Worm (Caenorhabditis elegans) whole organism, L4 larva: ENCODE results near the gene T07H8.11.
A peak's percentile ranks its signal among the peaks of the same experiment; 100 is the strongest.

Source experiments
- F26F4.8 ChIP-seq: fragments of 200-800 bp; sonication (Bioruptor generic); conservative IDR thresholded peaks from 2 replicates; pipeline ENCODE4 v1.3.6; 2022; ENCODE audit warnings: missing genetic modification characterization, missing compliant biosample characterization
- F37D6.2 ChIP-seq: sonication (generic microtip); optimal IDR thresholded peaks from 2 replicates; lab custom pipeline; 2016; ENCODE audit warnings: mild to moderate bottlenecking, missing genetic modification characterization, missing compliant biosample characterization
- T20F7.1 ChIP-seq: fragments of 200-800 bp; sonication (Bioruptor generic); optimal IDR thresholded peaks from 2 replicates; lab custom pipeline; 2018; ENCODE audit warnings: mild to moderate bottlenecking, missing genetic modification characterization, missing compliant biosample characterization
- ZK546.5 ChIP-seq, 2 experiments: sonication (generic microtip); optimal IDR thresholded peaks; 2 replicates each; lab custom pipeline; 2017; ENCODE audit warnings: missing biosample characterization in 2 of 2, missing genetic modification characterization in 2 of 2
- aha-1 ChIP-seq: fragments of 150-350 bp; peaks from one replicate; lab custom pipeline; 2014; ENCODE audit warnings: missing biosample characterization, missing genetic modification characterization
- ama-1 ChIP-seq: fragments of 150-350 bp; optimal IDR thresholded peaks from 2 replicates; lab custom pipeline; 2014; ENCODE audit warnings: inconsistent platforms, mixed read lengths
- ces-1 ChIP-seq: fragments of 150-350 bp; sonication (generic microtip); optimal IDR thresholded peaks from 4 replicates; lab custom pipeline; 2014; ENCODE audit warnings: missing biosample characterization, missing genetic modification reagents, missing genetic modification characterization
- daf-8 ChIP-seq: fragments of 200-800 bp; sonication (Bioruptor generic); IDR thresholded peaks from 2 replicates; pipeline ENCODE4 v1.3.6; 2022; ENCODE audit warnings: missing genetic modification characterization, missing compliant biosample characterization
- dmd-6 ChIP-seq: fragments of 200-800 bp; sonication (Bioruptor generic); IDR thresholded peaks from 2 replicates; pipeline ENCODE4 v1.3.6; 2022; ENCODE audit warnings: missing genetic modification reagents, missing genetic modification characterization, missing compliant biosample characterization
- fkh-10 ChIP-seq: fragments of 150-350 bp; optimal IDR thresholded peaks from 2 replicates; lab custom pipeline; 2014; ENCODE audit warnings: missing biosample characterization, missing genetic modification reagents, missing genetic modification characterization
- hif-1 ChIP-seq, 2 experiments: sonication (generic microtip); optimal IDR thresholded peaks; 2 replicates each; lab custom pipeline; 2016 to 2017; ENCODE audit warnings: missing compliant biosample characterization in 2 of 2, missing genetic modification characterization in 2 of 2, missing genetic modification reagents in 2 of 2, missing genotype in 2 of 2, mild to moderate bottlenecking in 1 of 2
- hlh-11 ChIP-seq: fragments of 200-800 bp; sonication (Bioruptor generic); optimal IDR thresholded peaks from 2 replicates; lab custom pipeline; 2018; ENCODE audit warnings: mild to moderate bottlenecking, missing genetic modification characterization, missing compliant biosample characterization
- lin-1 ChIP-seq: fragments of 200-800 bp; sonication (Bioruptor generic); IDR thresholded peaks from 2 replicates; pipeline ENCODE4 v1.3.6; 2022; ENCODE audit warnings: missing genetic modification reagents, missing genetic modification characterization, missing compliant biosample characterization
- lin-15B ChIP-seq: fragments of 150-350 bp; sonication (generic microtip); optimal IDR thresholded peaks from 3 replicates; lab custom pipeline; 2014; ENCODE audit warnings: missing biosample characterization, missing genetic modification characterization
- lin-39 ChIP-seq: fragments of 150-350 bp; optimal IDR thresholded peaks from 2 replicates; lab custom pipeline; 2014; ENCODE audit warnings: missing biosample characterization, missing genetic modification reagents, missing genetic modification characterization
- mdl-1 ChIP-seq, 2 experiments: fragments of 150-350 bp in 1 of 2; sonication (generic microtip) in 1 of 2; optimal IDR thresholded peaks; 2 replicates each; lab custom pipeline; 2014 to 2017; ENCODE audit warnings: missing biosample characterization in 2 of 2, missing genetic modification characterization in 2 of 2
- mdt-29 ChIP-seq: fragments of 200-800 bp; sonication (Bioruptor generic); IDR thresholded peaks from 2 replicates; pipeline ENCODE4 v1.3.6; 2022; ENCODE audit warnings: missing genetic modification reagents, missing genetic modification characterization, missing compliant biosample characterization
- mxl-3 ChIP-seq: fragments of 200-800 bp; sonication (Bioruptor generic); optimal IDR thresholded peaks from 2 replicates; lab custom pipeline; 2018; ENCODE audit warnings: mild to moderate bottlenecking, missing genetic modification characterization, missing compliant biosample characterization
- nhr-111 ChIP-seq: fragments of 200-800 bp; sonication (Bioruptor generic); optimal IDR thresholded peaks from 2 replicates; lab custom pipeline; 2018; ENCODE audit warnings: mild to moderate bottlenecking, missing genetic modification characterization, missing compliant biosample characterization
- nhr-28 ChIP-seq: fragments of 150-350 bp; optimal IDR thresholded peaks from 2 replicates; lab custom pipeline; 2014; ENCODE audit warnings: missing biosample characterization, missing genetic modification characterization
- nhr-41 ChIP-seq: fragments of 200-800 bp; sonication (Bioruptor generic); IDR thresholded peaks from 2 replicates; pipeline ENCODE4 v1.3.6; 2022; ENCODE audit warnings: missing genetic modification reagents, missing genetic modification characterization, missing compliant biosample characterization
- nhr-48 ChIP-seq: sonication (generic microtip); optimal IDR thresholded peaks from 2 replicates; lab custom pipeline; 2016; ENCODE audit warnings: mild to moderate bottlenecking, missing genetic modification characterization, missing compliant biosample characterization
- nhr-76 ChIP-seq: fragments of 150-350 bp; optimal IDR thresholded peaks from 2 replicates; lab custom pipeline; 2014; ENCODE audit warnings: missing biosample characterization, missing genetic modification characterization
- nhr-77 ChIP-seq: fragments of 150-350 bp; optimal IDR thresholded peaks from 2 replicates; lab custom pipeline; 2014; ENCODE audit warnings: missing biosample characterization, missing genetic modification characterization
- pha-4 ChIP-seq, 2 experiments: fragments of 150-350 bp in 1 of 2; fragments of 200-800 bp in 1 of 2; sonication (Bioruptor generic) in 1 of 2; IDR thresholded peaks in 1 of 2; optimal IDR thresholded peaks in 1 of 2; 2 replicates each; pipeline versions ENCODE4 v1.3.6 to Lab custom; 2014 to 2022; ENCODE audit warnings: missing genetic modification characterization in 2 of 2, missing genetic modification reagents in 2 of 2, missing biosample characterization in 1 of 2, missing compliant biosample characterization in 1 of 2
- php-3 ChIP-seq: fragments of 200-800 bp; sonication (Bioruptor generic); IDR thresholded peaks from 2 replicates; pipeline ENCODE4 v1.3.6; 2022; ENCODE audit warnings: missing genetic modification reagents, missing genetic modification characterization, missing compliant biosample characterization
- pqm-1 ChIP-seq: sonication (generic microtip); optimal IDR thresholded peaks from 2 replicates; lab custom pipeline; 2017; ENCODE audit warnings: missing biosample characterization, missing genetic modification characterization
- saeg-2 ChIP-seq: fragments of 200-800 bp; sonication (Bioruptor generic); IDR thresholded peaks from 2 replicates; pipeline ENCODE4 v1.3.6; 2022; ENCODE audit warnings: missing genetic modification reagents, missing genetic modification characterization, missing compliant biosample characterization
- snpc-1.2 ChIP-seq: fragments of 200-800 bp; sonication (Bioruptor generic); IDR thresholded peaks from 2 replicates; pipeline ENCODE4 v1.3.6; 2022; ENCODE audit warnings: missing genetic modification reagents, missing genetic modification characterization, missing compliant biosample characterization
- spr-1 ChIP-seq: sonication (generic microtip); optimal IDR thresholded peaks from 2 replicates; lab custom pipeline; 2016; ENCODE audit warnings: mild to moderate bottlenecking, missing genetic modification characterization, missing compliant biosample characterization
- unc-62 ChIP-seq, 3 experiments: fragments of 150-350 bp in 1 of 3; sonication (generic microtip); optimal IDR thresholded peaks in 2 of 3; peaks in 1 of 3; 1 replicate in 1 of 3; 2 replicates in 2 of 3; lab custom pipeline; 2014 to 2017; ENCODE audit warnings: missing biosample characterization in 3 of 3, missing genetic modification characterization in 3 of 3, missing genetic modification reagents in 3 of 3, missing genotype in 1 of 3
- zfp-3 ChIP-seq: fragments of 200-800 bp; sonication (Bioruptor generic); conservative IDR thresholded peaks from 2 replicates; pipeline ENCODE4 v1.3.6; 2022; ENCODE audit warnings: missing genetic modification reagents, missing genetic modification characterization, missing compliant biosample characterization
- zip-11 ChIP-seq: fragments of 200-800 bp; sonication (Bioruptor generic); IDR thresholded peaks from 2 replicates; pipeline ENCODE4 v1.3.6; 2022; ENCODE audit warnings: missing genetic modification characterization, missing compliant biosample characterization

Gene T07H8.11

ce11 chrV:6971567-6971966, 20.4 kb upstream of the T07H8.11 start, which contains the start of gene srx-59:
Gene srx-59 (plus strand): TSS chrV:6971867.
- TF ChIP-seq zfp-3 (GFP tag; lab: Robert Waterston, UW) (no peak), mdt-29 (GFP tag; lab: Robert Waterston, UW) (no peak), snpc-1.2 (GFP tag; lab: Robert Waterston, UW) (no peak), nhr-111 (no peak), unc-62 (GFP tag; optimal IDR thresholded peaks at IDR 0.05 in 1 of 2; lab: Kevin White, UChicago) (peak in 1 of 2 experiments; percentile 19), unc-62 (tag; optimal IDR thresholded peaks at IDR 0.05; lab: Kevin White, UChicago) (no peak), lin-1 (no peak), spr-1 (tag; lab: Kevin White, UChicago) (no peak), nhr-77 (tag; lab: Kevin White, UChicago) (no peak)

- no peak for TF ChIP-seq pha-4 (GFP tag; IDR thresholded peaks at IDR 0.05; lab: Robert Waterston, UW)
- no peak for TF ChIP-seq pha-4 (tag; optimal IDR thresholded peaks at IDR 0.05; lab: Kevin White, UChicago)
- TF ChIP-seq daf-8 (GFP tag; lab: Robert Waterston, UW): no peak
- peak in 1 of 2 experiments; percentile 35 for TF ChIP-seq mdl-1 (tag; optimal IDR thresholded peaks at IDR 0.05; lab: Kevin White, UChicago)
- TF ChIP-seq nhr-48 (tag; lab: Kevin White, UChicago): peak; percentile 21
- TF ChIP-seq dmd-6 (GFP tag; lab: Robert Waterston, UW): no peak
- TF ChIP-seq nhr-28 (tag; lab: Kevin White, UChicago): peak; percentile 32
- TF ChIP-seq mxl-3 (GFP tag; lab: Kevin White, UChicago): peak; percentile 70
- TF ChIP-seq unc-62 (GFP tag; optimal IDR thresholded peaks at IDR 0.05 in 1 of 2; lab: Kevin White, UChicago): peak in 1 of 2 experiments; percentile 10
- TF ChIP-seq unc-62 (tag; optimal IDR thresholded peaks at IDR 0.05; lab: Kevin White, UChicago): no peak
Observed at ce11 chrV:6969950-6970532, 18.8 kb upstream of the T07H8.11 start, which contains the start of gene ptr-15. Gene ptr-15 (minus strand): TSS chrV:6970000.

ce11 chrV:6956237-6956636, 5.0 kb upstream of the T07H8.11 start, which contains the start of gene mec-1:
Gene mec-1 (plus strand): TSS chrV:6956537.
- no peak for TF ChIP-seq F26F4.8
- peak; percentile 58 for TF ChIP-seq aha-1 (tag; lab: Kevin White, UChicago)

- TF ChIP-seq unc-62 (GFP tag; optimal IDR thresholded peaks at IDR 0.05 in 1 of 2; lab: Kevin White, UChicago) (peak in 1 of 2 experiments; percentile 51), unc-62 (tag; optimal IDR thresholded peaks at IDR 0.05; lab: Kevin White, UChicago) (no peak), php-3 (GFP tag; lab: Robert Waterston, UW) (no peak), lin-15B (tag; lab: Kevin White, UChicago) (no peak), saeg-2 (GFP tag; lab: Robert Waterston, UW) (no peak), ama-1 (lab: Kevin White, UChicago) (no peak), dmd-6 (GFP tag; lab: Robert Waterston, UW) (no peak)
Observed at ce11 chrV:6953797-6954196, 2.6 kb upstream of the T07H8.11 start, which contains the start of gene srg-31. Gene srg-31 (minus strand): TSS chrV:6953897.

ce11 chrV:6949770-6950169, 1.4 kb downstream of the T07H8.11 start, which contains the start of gene Y57E12B.11:
Gene Y57E12B.11 (minus strand): TSS chrV:6949870.
- TF ChIP-seq nhr-76 (no peak), lin-39 (tag; lab: Kevin White, UChicago) (no peak), T20F7.1 (no peak), fkh-10 (GFP tag; lab: Kevin White, UChicago) (no peak), hif-1 (tag; optimal IDR thresholded peaks at IDR 0.05; lab: Kevin White, UChicago) (no peak), nhr-41 (GFP tag; lab: Robert Waterston, UW) (no peak), pqm-1 (tag; lab: Kevin White, UChicago) (no peak), F37D6.2 (tag; lab: Kevin White, UChicago) (no peak), zip-11 (GFP tag; lab: Robert Waterston, UW) (no peak), ZK546.5 (tag; optimal IDR thresholded peaks at IDR 0.05; lab: Kevin White, UChicago) (no peak), lin-1 (no peak), ces-1 (no peak), hlh-11 (tag; lab: Kevin White, UChicago) (no peak)
